Fruit fly (Drosophila melanogaster): Measurements from ENCODE around the gene nau.

The nau gene

dm6 chr3R:23721936-23722335, 3.8 kb upstream of the nau start (continued):
- TF ChIP-seq disco-r (GFP tag; optimal IDR thresholded peaks at IDR 0.05) (no peak), CG30403 (GFP tag; optimal IDR thresholded peaks at IDR 0.05) (peak; percentile 42), CG11560 (tag; IDR thresholded peaks at IDR 0.05) (no peak; the same call in 2 of the 3 replicates), psq (GFP tag; optimal IDR thresholded peaks at IDR 0.05) (no peak), CG1603 (tag; optimal IDR thresholded peaks at IDR 0.05) (peak; percentile 47), bbx (GFP tag; IDR thresholded peaks at IDR 0.05; ENCODE audit: partially characterized antibody) (no peak), Ptx1 (GFP tag; IDR thresholded peaks at IDR 0.05) (peak; percentile 46; the same call in 1 of the 2 replicates), dysf (GFP tag; IDR thresholded peaks at IDR 0.05) (no peak), CG12299 (tag; optimal IDR thresholded peaks at IDR 0.05) (no peak), Dfd (GFP tag; optimal IDR thresholded peaks at IDR 0.05) (no peak), fru (optimal IDR thresholded peaks at IDR 0.05) (no peak), tna (GFP tag; IDR thresholded peaks at IDR 0.05; ENCODE audit: partially characterized antibody) (no peak), sqz (GFP tag; optimal IDR thresholded peaks at IDR 0.05) (no peak), CG10267 (tag; optimal IDR thresholded peaks at IDR 0.05) (peak; percentile 42), ewg (GFP tag; optimal IDR thresholded peaks at IDR 0.05) (no peak), so (GFP tag; IDR thresholded peaks at IDR 0.05) (no peak), CG6683 (GFP tag; optimal IDR thresholded peaks at IDR 0.05) (no peak), pnt (GFP tag; optimal IDR thresholded peaks at IDR 0.05) (no peak), jumu (GFP tag; optimal IDR thresholded peaks at IDR 0.05) (no peak), sens-2 (GFP tag; IDR thresholded peaks at IDR 0.05) (no peak), Meics (GFP tag; optimal IDR thresholded peaks at IDR 0.05) (peak; percentile 35), Oaz (GFP tag; IDR thresholded peaks at IDR 0.05) (no peak), ash1 (GFP tag; optimal IDR thresholded peaks at IDR 0.05) (no peak), CG3995 (GFP tag; optimal IDR thresholded peaks at IDR 0.05) (peak; percentile 25), Gsc (GFP tag; IDR thresholded peaks at IDR 0.05) (no peak), Ravus (GFP tag; IDR thresholded peaks at IDR 0.05) (no peak), CG18011 (GFP tag; optimal IDR thresholded peaks at IDR 0.05) (no peak), crol (GFP tag; IDR thresholded peaks at IDR 0.05) (no peak), D (optimal IDR thresholded peaks at IDR 0.05) (no peak), D (GFP tag; optimal IDR thresholded peaks at IDR 0.05) (no peak), pros (GFP tag; optimal IDR thresholded peaks at IDR 0.05) (peak; percentile 80), CG32767 (GFP tag; IDR thresholded peaks at IDR 0.05) (no peak), CG13624 (GFP tag; optimal IDR thresholded peaks at IDR 0.05) (no peak), Deaf1 (tag; optimal IDR thresholded peaks at IDR 0.05) (peak; percentile 0), lilli (GFP tag; optimal IDR thresholded peaks at IDR 0.05) (peak; percentile 34), CG17802 (tag; optimal IDR thresholded peaks at IDR 0.05) (no peak), CG8290 (GFP tag; optimal IDR thresholded peaks at IDR 0.05) (peak; percentile 6), CG8290 (tag; optimal IDR thresholded peaks at IDR 0.05) (peak in 1 of 2 experiments; percentile 46), CG12769 (tag; optimal IDR thresholded peaks at IDR 0.05) (peak; percentile 24), exex (tag; optimal IDR thresholded peaks at IDR 0.05) (peak; percentile 41), chm (GFP tag; IDR thresholded peaks at IDR 0.05) (no peak), kah (GFP tag; optimal IDR thresholded peaks at IDR 0.05) (no peak), CG14014 (GFP tag; IDR thresholded peaks at IDR 0.05) (no peak), chn (GFP tag; optimal IDR thresholded peaks at IDR 0.05) (no peak), CG6765 (GFP tag; optimal IDR thresholded peaks at IDR 0.05) (no peak), p53 (GFP tag; optimal IDR thresholded peaks at IDR 0.05) (no peak), sna (GFP tag; IDR thresholded peaks at IDR 0.05; ENCODE audit: partially characterized antibody) (no peak), Doc3 (GFP tag; IDR thresholded peaks at IDR 0.05; ENCODE audit: partially characterized antibody) (no peak), Dll (GFP tag; IDR thresholded peaks at IDR 0.05; ENCODE audit: partially characterized antibody) (no peak), Antp (GFP tag; optimal IDR thresholded peaks at IDR 0.05) (no peak), cg (GFP tag; optimal IDR thresholded peaks at IDR 0.05) (no peak), cas (GFP tag; IDR thresholded peaks at IDR 0.05) (no peak), CG7372 (GFP tag; IDR thresholded peaks at IDR 0.05) (peak; percentile 13; the same call in 1 of the 2 replicates)
